Fruit fly (Drosophila melanogaster): ENCODE measurements around the gene CG43050.

The CG43050 gene

DNA sequence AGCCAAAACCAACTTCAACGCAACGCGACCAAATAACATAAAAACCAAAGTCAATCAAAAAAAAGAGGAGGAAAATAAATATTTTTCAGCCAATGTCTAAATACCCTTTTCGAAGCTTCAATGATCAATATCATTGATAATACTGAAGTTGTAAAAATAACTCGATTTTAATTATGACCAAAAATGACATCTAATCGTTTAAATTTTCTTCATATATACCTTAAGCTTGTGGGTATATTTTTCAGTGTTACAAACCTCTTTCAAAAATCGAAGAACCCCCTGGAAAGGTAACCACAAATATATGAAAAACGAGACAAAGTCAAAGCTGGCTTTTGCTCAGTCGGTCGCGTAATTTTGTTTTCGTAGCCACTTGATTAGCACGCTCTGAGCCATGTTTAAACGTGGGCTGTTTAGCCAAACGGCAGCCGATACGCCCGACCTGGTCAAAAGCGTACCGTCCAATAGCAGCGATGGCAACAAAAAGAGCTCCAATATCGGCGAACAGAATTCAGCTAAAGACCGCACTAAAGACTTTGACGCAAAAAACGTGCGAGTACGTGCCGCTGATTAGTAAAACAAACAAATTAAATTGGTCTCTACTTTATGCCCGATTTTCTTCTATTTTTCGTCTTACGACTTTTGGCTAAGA, 26.1 kb downstream of the CG43050 start (continued):
- TF ChIP-seq CG17359 (tag; optimal IDR thresholded peaks at IDR 0.05) (peak; percentile 78), dpn (GFP tag; optimal IDR thresholded peaks at IDR 0.05) (peak; percentile 73 to 80), run (tag; optimal IDR thresholded peaks at IDR 0.05) (peak; percentile 50), lilli (GFP tag; optimal IDR thresholded peaks at IDR 0.05) (peak; percentile 83), CG12744 (GFP tag; optimal IDR thresholded peaks at IDR 0.05) (peak; percentile 71), CG6254 (GFP tag; optimal IDR thresholded peaks at IDR 0.05) (no peak), knrl (GFP tag; IDR thresholded peaks at IDR 0.05; ENCODE audit: partially characterized antibody) (no peak), twi (tag; optimal IDR thresholded peaks at IDR 0.05) (no peak), NC2β (GFP tag; optimal IDR thresholded peaks at IDR 0.05) (no peak), Lim3 (GFP tag; IDR thresholded peaks at IDR 0.05) (no peak), B-H1 (GFP tag; IDR thresholded peaks at IDR 0.05) (peak; percentile 50; the same call in 1 of the 3 replicates), ssp (GFP tag; IDR thresholded peaks at IDR 0.05) (peak; percentile 48), CG1832 (GFP tag; optimal IDR thresholded peaks at IDR 0.05) (no peak), CG2712 (tag; optimal IDR thresholded peaks at IDR 0.05) (peak; percentile 69), CG12769 (tag; optimal IDR thresholded peaks at IDR 0.05) (peak; percentile 76), CG9876 (GFP tag; optimal IDR thresholded peaks at IDR 0.05) (peak; percentile 12), Xrp1 (GFP tag; IDR thresholded peaks at IDR 0.05) (peak; percentile 63), dm (GFP tag; optimal IDR thresholded peaks at IDR 0.05) (peak; percentile 10), CG12104 (GFP tag; optimal IDR thresholded peaks at IDR 0.05) (peak; percentile 59), CG13775 (GFP tag; optimal IDR thresholded peaks at IDR 0.05) (peak; percentile 59), CG7786 (GFP tag; optimal IDR thresholded peaks at IDR 0.05) (peak; percentile 59), NC2α (GFP tag; optimal IDR thresholded peaks at IDR 0.05) (no peak), CG12071 (GFP tag; optimal IDR thresholded peaks at IDR 0.05) (peak; percentile 69), CG7556 (GFP tag; optimal IDR thresholded peaks at IDR 0.05) (peak; percentile 65), CG2116 (GFP tag; optimal IDR thresholded peaks at IDR 0.05) (no peak), D (optimal IDR thresholded peaks at IDR 0.05) (no peak), D (GFP tag; optimal IDR thresholded peaks at IDR 0.05) (no peak), CG1602 (GFP tag; optimal IDR thresholded peaks at IDR 0.05) (peak; percentile 49), Kr (GFP tag; optimal IDR thresholded peaks at IDR 0.05) (no peak), sd (tag; optimal IDR thresholded peaks at IDR 0.05) (peak; percentile 63), Ets97D (GFP tag; optimal IDR thresholded peaks at IDR 0.05) (peak; percentile 19), CG2875 (GFP tag; optimal IDR thresholded peaks at IDR 0.05) (no peak), HLH3B (GFP tag; IDR thresholded peaks at IDR 0.05) (peak; percentile 76), jigr1 (GFP tag; IDR thresholded peaks at IDR 0.05) (peak; percentile 68; the same call in 1 of the 3 replicates), Adf1 (GFP tag; IDR thresholded peaks at IDR 0.05) (peak; percentile 70), Sin3A (optimal IDR thresholded peaks at IDR 0.05) (no peak), CG31365 (tag; optimal IDR thresholded peaks at IDR 0.05) (no peak), caup (GFP tag; optimal IDR thresholded peaks at IDR 0.05; ENCODE audit: severe bottlenecking) (peak; percentile 78), peb (GFP tag; IDR thresholded peaks at IDR 0.05) (no peak), chif (GFP tag; optimal IDR thresholded peaks at IDR 0.05) (peak; percentile 49 to 51), Rx (GFP tag; IDR thresholded peaks at IDR 0.05) (peak; percentile 33; the same call in 1 of the 2 replicates), nom (GFP tag; optimal IDR thresholded peaks at IDR 0.05) (no peak), CG7357 (GFP tag; IDR thresholded peaks at IDR 0.05) (peak; percentile 72), CG8924 (tag; optimal IDR thresholded peaks at IDR 0.05) (peak; percentile 77), CG14860 (GFP tag; IDR thresholded peaks at IDR 0.05; ENCODE audit: partially characterized antibody) (no peak), CG15601 (tag; optimal IDR thresholded peaks at IDR 0.05) (peak; percentile 8), oc (tag; optimal IDR thresholded peaks at IDR 0.05) (peak; percentile 49), gt (GFP tag; IDR thresholded peaks at IDR 0.05) (no peak), fd96Cb (tag; optimal IDR thresholded peaks at IDR 0.05) (peak; percentile 61), Med (GFP tag) (peak; percentile 95)

Data from whole organism, embryonic.